Fruit fly (Drosophila melanogaster) whole organism: Measurements from ENCODE around the gene Est-Q.

Experiments
- CG8478 ChIP-seq: fragments of >200 bp; optimal IDR thresholded peaks from 2 replicates; lab custom pipeline; 2018; ENCODE audit warnings: inconsistent platforms
- Dll ChIP-seq: fragments of >200 bp; optimal IDR thresholded peaks from 2 replicates; lab custom pipeline; 2017
- EcR ChIP-seq, 2 experiments: fragments of >200 bp; optimal IDR thresholded peaks; 2 replicates each; lab custom pipeline; 2017; ENCODE audit warnings: missing biosample characterization in 2 of 2, missing genetic modification characterization in 2 of 2, missing genetic modification reagents in 2 of 2
- pan ChIP-seq: fragments of >200 bp; optimal IDR thresholded peaks from 2 replicates; lab custom pipeline; 2017
- psq ChIP-seq: fragments of >200 bp; optimal IDR thresholded peaks from 2 replicates; lab custom pipeline; 2017
- usp ChIP-seq: fragments of >200 bp; optimal IDR thresholded peaks from 2 replicates; lab custom pipeline; 2017; ENCODE audit warnings: missing biosample characterization, missing genetic modification characterization, mixed read lengths

The Est-Q gene

dm6 chr3L:21501172-21501571, at the start of gene Est-Q:
TSS of gene Est-Q (plus strand) at chr3L:21501421.
- TF ChIP-seq psq (lab: Kevin White, UChicago), result no peak
- TF ChIP-seq CG8478 (lab: Kevin White, UChicago), result no peak
- no peak for TF ChIP-seq Dll
- no peak for TF ChIP-seq usp (GFP tag; lab: Kevin White, UChicago)
- no peak for TF ChIP-seq EcR (GFP tag; optimal IDR thresholded peaks at IDR 0.05; lab: Kevin White, UChicago)
- no peak for TF ChIP-seq pan (lab: Kevin White, UChicago)

- no peak for TF ChIP-seq psq (lab: Kevin White, UChicago)
- no peak for TF ChIP-seq CG8478 (lab: Kevin White, UChicago)
- no peak for TF ChIP-seq EcR (GFP tag; optimal IDR thresholded peaks at IDR 0.05; lab: Kevin White, UChicago)
- TF ChIP-seq Dll, result no peak
Observed at dm6 chr3L:21453623-21454022, 47.6 kb upstream of the Est-Q start.

DNA sequence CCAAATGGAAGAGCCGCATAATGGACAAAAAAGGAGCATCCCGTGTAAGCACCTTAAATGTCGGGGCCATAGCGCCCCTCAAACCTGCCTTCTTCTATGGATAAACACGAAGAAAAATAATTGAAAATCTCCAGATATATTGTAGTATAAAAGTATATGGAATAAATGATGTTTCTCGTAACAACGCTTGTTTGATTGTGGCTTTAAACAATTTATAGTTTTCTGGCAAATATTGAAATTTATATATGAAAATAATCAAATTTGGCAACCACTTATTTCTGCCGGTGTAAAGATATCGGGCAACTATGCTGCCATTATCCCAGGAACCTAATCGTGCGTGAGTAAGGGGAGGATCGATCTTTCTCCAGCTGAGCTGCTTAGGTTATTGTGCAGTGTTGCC, 46.0 kb upstream of the Est-Q start:
- TF ChIP-seq EcR (GFP tag; optimal IDR thresholded peaks at IDR 0.05; lab: Kevin White, UChicago), result no peak
- no peak for TF ChIP-seq psq (lab: Kevin White, UChicago)
- TF ChIP-seq Dll, result no peak
- TF ChIP-seq usp (GFP tag; lab: Kevin White, UChicago), result no peak
- TF ChIP-seq pan (lab: Kevin White, UChicago), result no peak
- no peak for TF ChIP-seq CG8478 (lab: Kevin White, UChicago)

dm6 chr3L:21458736-21459135, 42.5 kb upstream of the Est-Q start:
- no peak for TF ChIP-seq CG8478 (lab: Kevin White, UChicago)
- TF ChIP-seq pan (lab: Kevin White, UChicago), result no peak
- no peak for TF ChIP-seq EcR (GFP tag; optimal IDR thresholded peaks at IDR 0.05; lab: Kevin White, UChicago)
- TF ChIP-seq usp (GFP tag; lab: Kevin White, UChicago), result no peak
- TF ChIP-seq Dll, result no peak
- no peak for TF ChIP-seq psq (lab: Kevin White, UChicago)

- TF ChIP-seq Dll (peak; percentile 34), usp (GFP tag; lab: Kevin White, UChicago) (no peak)
Observed at dm6 chr3L:21460149-21460873, 40.9 kb upstream of the Est-Q start.

dm6 chr3L:21462860-21463259, 38.4 kb upstream of the Est-Q start:
- TF ChIP-seq EcR (GFP tag; optimal IDR thresholded peaks at IDR 0.05; lab: Kevin White, UChicago) (no peak), Dll (no peak), psq (lab: Kevin White, UChicago) (no peak), pan (lab: Kevin White, UChicago) (no peak), usp (GFP tag; lab: Kevin White, UChicago) (no peak), CG8478 (lab: Kevin White, UChicago) (no peak)

dm6 chr3L:21464240-21464639, 37.0 kb upstream of the Est-Q start:
- TF ChIP-seq pan (lab: Kevin White, UChicago), result no peak
- no peak for TF ChIP-seq Dll
- no peak for TF ChIP-seq usp (GFP tag; lab: Kevin White, UChicago)
- no peak for TF ChIP-seq CG8478 (lab: Kevin White, UChicago)
- TF ChIP-seq psq (lab: Kevin White, UChicago), result no peak

dm6 chr3L:21465261-21466112, 35.7 kb upstream of the Est-Q start:
- TF ChIP-seq Dll, result no peak
- TF ChIP-seq usp (GFP tag; lab: Kevin White, UChicago), result no peak
- TF ChIP-seq psq (lab: Kevin White, UChicago), result no peak
- TF ChIP-seq pan (lab: Kevin White, UChicago), result no peak
- TF ChIP-seq EcR (GFP tag; optimal IDR thresholded peaks at IDR 0.05; lab: Kevin White, UChicago), result no peak
- TF ChIP-seq CG8478 (lab: Kevin White, UChicago), result no peak

DNA sequence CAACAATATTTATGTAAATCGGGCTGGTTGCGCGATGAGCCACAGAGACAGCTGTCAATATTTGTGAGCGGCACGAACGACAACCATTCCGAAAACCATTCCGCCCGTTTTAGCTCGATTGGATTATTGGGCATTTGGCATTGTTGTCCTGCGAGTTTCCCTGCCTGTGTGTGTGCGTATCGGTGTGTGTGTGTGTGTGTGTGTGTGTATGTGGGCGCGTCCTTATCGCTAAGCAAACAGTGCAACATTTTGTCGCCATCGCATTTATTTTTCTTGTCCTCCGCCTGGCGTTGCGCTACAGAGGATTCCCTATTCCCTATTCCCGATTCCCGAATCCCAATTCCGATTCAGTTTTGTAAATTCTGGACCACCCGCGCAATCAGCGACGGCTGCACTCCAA, 29.3 kb upstream of the Est-Q start:
- no peak for TF ChIP-seq EcR (GFP tag; optimal IDR thresholded peaks at IDR 0.05; lab: Kevin White, UChicago)
- no peak for TF ChIP-seq Dll

DNA sequence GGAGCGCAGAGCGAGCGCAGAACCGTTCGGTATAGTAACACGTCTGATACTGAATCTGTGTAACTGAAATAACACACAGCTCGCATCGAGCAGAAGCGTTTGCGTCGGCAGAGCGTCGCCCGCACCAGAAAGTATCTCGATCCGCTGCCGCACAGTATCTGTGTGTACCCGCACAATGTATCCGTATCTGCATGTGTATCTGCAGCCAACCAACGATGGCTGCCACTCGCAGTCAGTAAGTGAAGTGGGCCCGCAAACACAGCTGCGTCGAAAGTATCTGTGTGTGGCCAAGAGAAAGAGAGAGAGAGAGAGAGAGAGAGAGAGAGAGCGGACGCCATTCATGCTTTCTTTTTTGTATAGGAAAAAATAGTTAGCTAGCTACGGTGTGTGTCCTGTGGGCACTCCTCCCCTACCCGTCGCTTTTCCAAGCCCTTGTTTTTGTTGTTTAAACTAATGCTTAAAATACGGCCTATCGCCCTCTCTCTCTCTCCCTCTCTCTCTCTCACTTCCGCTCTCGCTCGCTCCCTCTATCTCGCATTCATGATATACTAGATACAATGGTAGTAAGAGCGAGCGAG, 24.7 kb upstream of the Est-Q start, which contains the start of gene croc:
croc (minus strand) TSS at position 51 of the 578 bp plus-strand sequence.
- TF ChIP-seq psq (lab: Kevin White, UChicago), result no peak
- peak; percentile 88 for TF ChIP-seq CG8478 (lab: Kevin White, UChicago)

- TF ChIP-seq CG8478 (lab: Kevin White, UChicago) (no peak), psq (lab: Kevin White, UChicago) (no peak), EcR (GFP tag; optimal IDR thresholded peaks at IDR 0.05; lab: Kevin White, UChicago) (no peak), pan (lab: Kevin White, UChicago) (no peak), Dll (no peak), usp (GFP tag; lab: Kevin White, UChicago) (no peak)
Observed at dm6 chr3L:21477866-21478265, 23.4 kb upstream of the Est-Q start.

DNA sequence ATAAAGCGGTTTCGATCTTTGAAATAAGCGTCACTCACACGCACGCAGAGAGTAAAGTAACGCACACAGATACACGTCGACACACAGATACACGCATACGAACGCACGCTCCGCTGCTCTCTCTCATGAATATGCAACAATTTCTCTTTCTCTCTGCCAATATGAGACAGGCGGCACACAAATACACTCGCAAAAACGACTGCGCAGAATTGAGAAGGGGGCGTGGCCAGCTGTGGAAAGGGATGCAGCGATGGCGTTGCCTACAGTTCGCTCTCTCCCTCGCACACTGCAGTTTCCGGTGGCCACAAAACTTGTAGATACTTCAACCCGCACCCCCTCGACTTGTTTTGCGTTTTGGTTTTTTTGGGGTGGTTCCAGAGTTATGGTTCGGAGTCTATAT, 21.6 kb upstream of the Est-Q start:
- TF ChIP-seq pan (lab: Kevin White, UChicago) (no peak), CG8478 (lab: Kevin White, UChicago) (peak; percentile 67), Dll (peak; percentile 8), EcR (GFP tag; optimal IDR thresholded peaks at IDR 0.05; lab: Kevin White, UChicago) (no peak), psq (lab: Kevin White, UChicago) (no peak), usp (GFP tag; lab: Kevin White, UChicago) (no peak)
